Fruit fly (Drosophila melanogaster): ENCODE results near the gene CG12170.

Gene CG12170

dm6 chr3R:5648569-5649476 is 11.8 kb downstream of the CG12170 start, which contains the start of the genes MTA1-like and Sec23 (continued):
- TF ChIP-seq lov (optimal IDR thresholded peaks at IDR 0.05) (no peak), lov (GFP tag; IDR thresholded peaks at IDR 0.05) (no peak), GATAe (GFP tag; conservative IDR thresholded peaks at IDR 0.05) (no peak), eve (GFP tag; optimal IDR thresholded peaks at IDR 0.05) (no peak), CoRest (tag; optimal IDR thresholded peaks at IDR 0.05) (peak; percentile 78), Fer3 (tag; optimal IDR thresholded peaks at IDR 0.05) (peak; percentile 8), CG10959 (GFP tag; IDR thresholded peaks at IDR 0.05) (no peak), dm (GFP tag; optimal IDR thresholded peaks at IDR 0.05) (peak; percentile 36), CG10654 (GFP tag; optimal IDR thresholded peaks at IDR 0.05) (peak; percentile 44), H2.0 (GFP tag; IDR thresholded peaks at IDR 0.05) (no peak), Elba2 (GFP tag; optimal IDR thresholded peaks at IDR 0.05) (peak; percentile 82), CG30020 (tag; optimal IDR thresholded peaks at IDR 0.05) (peak; percentile 78), CG17359 (tag; optimal IDR thresholded peaks at IDR 0.05) (peak; percentile 16), CG8388 (GFP tag; optimal IDR thresholded peaks at IDR 0.05) (peak; percentile 28), Opbp (GFP tag; IDR thresholded peaks at IDR 0.05; ENCODE audit: partially characterized antibody) (peak; percentile 90), Kr (GFP tag; optimal IDR thresholded peaks at IDR 0.05) (peak; percentile 21), CG34422 (GFP tag; IDR thresholded peaks at IDR 0.05) (0 out of 3 replicates have a peak, but pooled peaks have one; percentile 52), tgo (GFP tag; IDR thresholded peaks at IDR 0.05) (peak; percentile 40; the same call in 1 of the 3 replicates), kni (GFP tag; optimal IDR thresholded peaks at IDR 0.05) (peak; percentile 14), lmd (GFP tag; IDR thresholded peaks at IDR 0.05) (peak; percentile 44; the same call in 1 of the 2 replicates), sens-2 (GFP tag; IDR thresholded peaks at IDR 0.05) (no peak), Dip3 (GFP tag; optimal IDR thresholded peaks at IDR 0.05) (peak; percentile 5), CG15269 (tag; optimal IDR thresholded peaks at IDR 0.05) (peak; percentile 43), fd64A (GFP tag; optimal IDR thresholded peaks at IDR 0.05) (no peak), Sin3A (optimal IDR thresholded peaks at IDR 0.05) (peak; percentile 56), CG8478 (optimal IDR thresholded peaks at IDR 0.05) (no peak), B-H2 (GFP tag; optimal IDR thresholded peaks at IDR 0.05) (no peak), nau (GFP tag; optimal IDR thresholded peaks at IDR 0.05) (no peak), CG6854 (GFP tag; optimal IDR thresholded peaks at IDR 0.05) (no peak), sd (tag; optimal IDR thresholded peaks at IDR 0.05) (peak; percentile 42), disco-r (GFP tag; optimal IDR thresholded peaks at IDR 0.05) (no peak), CG11085 (GFP tag; IDR thresholded peaks at IDR 0.05) (no peak), CG10543 (GFP tag; optimal IDR thresholded peaks at IDR 0.05) (peak; percentile 66), sima (GFP tag; optimal IDR thresholded peaks at IDR 0.05) (no peak), kay (GFP tag; optimal IDR thresholded peaks at IDR 0.05) (no peak), jing (GFP tag; optimal IDR thresholded peaks at IDR 0.05) (no peak), MTF-1 (GFP tag; optimal IDR thresholded peaks at IDR 0.05; ENCODE audit: borderline replicate concordance) (no peak), Usf (GFP tag; optimal IDR thresholded peaks at IDR 0.05) (peak; percentile 6), mirr (GFP tag; optimal IDR thresholded peaks at IDR 0.05) (no peak), pita (GFP tag; optimal IDR thresholded peaks at IDR 0.05) (no peak), CG17361 (GFP tag; IDR thresholded peaks at IDR 0.05) (peak; percentile 86), CG31441 (GFP tag; IDR thresholded peaks at IDR 0.05) (peak; percentile 74), bab2 (GFP tag; optimal IDR thresholded peaks at IDR 0.05) (peak; percentile 41), Fer1 (GFP tag; optimal IDR thresholded peaks at IDR 0.05) (peak; percentile 11), CG6254 (GFP tag; optimal IDR thresholded peaks at IDR 0.05) (no peak), CG6689 (GFP tag; IDR thresholded peaks at IDR 0.05) (peak; percentile 77), Hey (tag; optimal IDR thresholded peaks at IDR 0.05) (no peak), toy (GFP tag; IDR thresholded peaks at IDR 0.05) (no peak), Drgx (GFP tag; IDR thresholded peaks at IDR 0.05) (no peak), HmgZ (tag; optimal IDR thresholded peaks at IDR 0.05) (peak; percentile 26)
